Worm (Caenorhabditis elegans) whole organism, midembryonic: ENCODE data around the gene sru-37.

Experiments
- T22C8.4 ChIP-seq: fragments of 200-800 bp; sonication (Bioruptor generic); IDR thresholded peaks from 2 replicates; pipeline ENCODE4 v1.3.6; 2022; ENCODE audit warnings: missing genetic modification characterization, missing compliant biosample characterization
- cog-1 ChIP-seq: sonication (generic microtip); optimal IDR thresholded peaks from 2 replicates; lab custom pipeline; 2016; ENCODE audit warnings: missing genetic modification characterization, missing compliant biosample characterization
- flt-1 ChIP-seq: fragments of 200-800 bp; sonication (Bioruptor generic); IDR thresholded peaks from 2 replicates; pipeline ENCODE4 v1.3.6; 2022; ENCODE audit warnings: missing genetic modification characterization, missing compliant biosample characterization
- klf-2 ChIP-seq: fragments of 200-800 bp; sonication (Bioruptor generic); conservative IDR thresholded peaks from 2 replicates; pipeline ENCODE4 v1.3.6; 2022; ENCODE audit warnings: missing genetic modification reagents, missing genetic modification characterization, missing compliant biosample characterization
- med-1 ChIP-seq: sonication (generic microtip); optimal IDR thresholded peaks from 2 replicates; lab custom pipeline; 2017; ENCODE audit warnings: missing genetic modification characterization, mild to moderate bottlenecking, missing compliant biosample characterization, antibody characterized with exemption, missing genetic modification reagents; ENCODE audit not compliant: insufficient read depth
- ref-1 ChIP-seq: fragments of 200-800 bp; sonication (Bioruptor generic); conservative IDR thresholded peaks from 2 replicates; pipeline ENCODE4 v1.3.6; 2022; ENCODE audit warnings: missing genetic modification reagents, missing genetic modification characterization, missing compliant biosample characterization
- tab-1 ChIP-seq: fragments of 200-800 bp; sonication (Bioruptor generic); IDR thresholded peaks from 2 replicates; pipeline ENCODE4 v1.3.6; 2022; ENCODE audit warnings: missing genetic modification characterization, missing compliant biosample characterization
- ztf-23 ChIP-seq: fragments of 200-800 bp; sonication (Bioruptor generic); IDR thresholded peaks from 2 replicates; pipeline ENCODE4 v1.3.6; 2022; ENCODE audit warnings: missing genetic modification reagents, missing genetic modification characterization, missing compliant biosample characterization
- ztf-29 ChIP-seq: fragments of 200-800 bp; sonication (Bioruptor generic); IDR thresholded peaks from 2 replicates; pipeline ENCODE4 v1.3.6; 2022; ENCODE audit warnings: missing genetic modification reagents, missing genetic modification characterization, missing compliant biosample characterization

- TF ChIP-seq ref-1 (GFP tag; lab: Robert Waterston, UW) (no peak), cog-1 (no peak), klf-2 (GFP tag; lab: Robert Waterston, UW) (no peak), T22C8.4 (GFP tag; lab: Robert Waterston, UW) (no peak), ztf-23 (no peak), tab-1 (GFP tag; lab: Robert Waterston, UW) (no peak), med-1 (GFP tag; lab: Kevin White, UChicago) (no peak), flt-1 (GFP tag; lab: Robert Waterston, UW) (no peak), ztf-29 (GFP tag; lab: Robert Waterston, UW) (no peak)
These were observed 2.1 kb upstream of the sru-37 start, which contains the start of gene sru-39 for ce11 chrV:9803176-9803575.
